Fruit fly (Drosophila melanogaster): ENCODE measurements around the gene CG43102.

The CG43102 gene

DNA sequence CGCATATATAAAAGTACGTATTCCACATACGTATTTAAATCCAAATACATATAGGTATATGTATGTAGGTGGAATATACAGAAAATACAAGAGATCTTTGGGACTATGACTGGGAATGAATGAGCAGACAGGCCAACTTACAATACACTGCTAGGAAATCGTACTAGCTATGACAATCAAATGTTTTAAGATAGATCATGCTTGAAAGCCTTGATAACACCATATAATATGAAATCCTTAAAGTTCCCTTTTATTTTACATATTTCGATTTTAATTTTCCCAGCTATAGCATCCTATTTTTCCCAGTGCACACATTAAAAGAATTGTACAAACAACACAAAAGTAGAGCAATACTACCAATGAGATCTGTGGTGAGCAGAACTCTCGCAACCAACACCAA is 12.9 kb downstream of the CG43102 start (continued):
- TF ChIP-seq Awh (GFP tag; IDR thresholded peaks at IDR 0.05) (peak; percentile 85), CG14965 (GFP tag; optimal IDR thresholded peaks at IDR 0.05; ENCODE audit: borderline replicate concordance) (no peak), peb (GFP tag; IDR thresholded peaks at IDR 0.05) (peak; percentile 77), CG11456 (GFP tag; IDR thresholded peaks at IDR 0.05) (peak; percentile 84), tna (GFP tag; IDR thresholded peaks at IDR 0.05; ENCODE audit: partially characterized antibody) (no peak), BEAF-32 (GFP tag; optimal IDR thresholded peaks at IDR 0.05) (no peak), al (GFP tag; IDR thresholded peaks at IDR 0.05) (peak; percentile 92), Hsf (GFP tag; optimal IDR thresholded peaks at IDR 0.05) (peak; percentile 63), slou (GFP tag; optimal IDR thresholded peaks at IDR 0.05) (peak; percentile 67), vvl (GFP tag; IDR thresholded peaks at IDR 0.05) (peak; percentile 94), gce (GFP tag; IDR thresholded peaks at IDR 0.05) (peak; percentile 76; the same call in 2 of the 3 replicates), ewg (GFP tag; optimal IDR thresholded peaks at IDR 0.05) (peak; percentile 52), mld (GFP tag; IDR thresholded peaks at IDR 0.05; ENCODE audit: partially characterized antibody) (no peak), CG12236 (GFP tag; optimal IDR thresholded peaks at IDR 0.05) (peak; percentile 5), CG3281 (GFP tag; optimal IDR thresholded peaks at IDR 0.05) (peak; percentile 77), pros (GFP tag; optimal IDR thresholded peaks at IDR 0.05) (no peak), exex (tag; optimal IDR thresholded peaks at IDR 0.05) (peak; percentile 24), ase (GFP tag; IDR thresholded peaks at IDR 0.05) (peak; percentile 73; the same call in 2 of the 3 replicates), sens-2 (GFP tag; IDR thresholded peaks at IDR 0.05) (peak; percentile 63), dmrt11E (tag; optimal IDR thresholded peaks at IDR 0.05) (no peak), CG13894 (tag; optimal IDR thresholded peaks at IDR 0.05) (peak; percentile 72), pho (GFP tag; optimal IDR thresholded peaks at IDR 0.05) (peak; percentile 72), rib (GFP tag; IDR thresholded peaks at IDR 0.05) (peak; percentile 77), CG13296 (GFP tag; optimal IDR thresholded peaks at IDR 0.05) (peak; percentile 80), Oaz (GFP tag; IDR thresholded peaks at IDR 0.05) (peak; percentile 72), stwl (tag; optimal IDR thresholded peaks at IDR 0.05) (no peak), stc (GFP tag; IDR thresholded peaks at IDR 0.05) (peak; percentile 83), Dip2 (GFP tag; IDR thresholded peaks at IDR 0.05) (no peak), fd64A (GFP tag; optimal IDR thresholded peaks at IDR 0.05) (peak; percentile 6), CG6854 (GFP tag; optimal IDR thresholded peaks at IDR 0.05) (peak; percentile 36), CG11723 (GFP tag; optimal IDR thresholded peaks at IDR 0.05) (peak; percentile 54), CG12744 (GFP tag; optimal IDR thresholded peaks at IDR 0.05) (peak; percentile 42), CG2120 (GFP tag; optimal IDR thresholded peaks at IDR 0.05) (peak; percentile 86), chif (GFP tag; optimal IDR thresholded peaks at IDR 0.05) (peak; percentile 45 to 60), CG3847 (GFP tag; IDR thresholded peaks at IDR 0.05) (peak; percentile 84), Abd-B (GFP tag; optimal IDR thresholded peaks at IDR 0.05) (peak; percentile 83), Lim3 (GFP tag; IDR thresholded peaks at IDR 0.05) (peak; percentile 55; the same call in 1 of the 2 replicates), CG17829 (tag; optimal IDR thresholded peaks at IDR 0.05) (peak; percentile 85), z (GFP tag; IDR thresholded peaks at IDR 0.05) (0 out of 3 replicates have a peak, but pooled peaks have one; percentile 10), Vsx1 (GFP tag; optimal IDR thresholded peaks at IDR 0.05) (peak; percentile 35), CG13775 (GFP tag; optimal IDR thresholded peaks at IDR 0.05) (peak; percentile 37), ERR (GFP tag; optimal IDR thresholded peaks at IDR 0.05) (peak; percentile 54), CG7839 (tag; optimal IDR thresholded peaks at IDR 0.05) (peak; percentile 90), pan (optimal IDR thresholded peaks at IDR 0.05) (no peak), pan (GFP tag; optimal IDR thresholded peaks at IDR 0.05 in 1 of 2, IDR thresholded peaks at IDR 0.05 in 1 of 2) (peak in 1 of 2 experiments; percentile 89), CG10274 (GFP tag; optimal IDR thresholded peaks at IDR 0.05) (peak; percentile 47), Stat92E (GFP tag; optimal IDR thresholded peaks at IDR 0.05) (no peak), Rfx (GFP tag; IDR thresholded peaks at IDR 0.05) (peak; percentile 94), gt (GFP tag; IDR thresholded peaks at IDR 0.05) (peak; percentile 45; the same call in 1 of the 2 replicates), CG18599 (GFP tag; optimal IDR thresholded peaks at IDR 0.05) (peak; percentile 78), Ravus (GFP tag; IDR thresholded peaks at IDR 0.05) (peak; percentile 54)

Measured in whole organism, embryonic.